Fruit fly (Drosophila melanogaster) whole organism, embryonic: ENCODE data around the gene CG10508.

Source experiments
- CG18476 ChIP-seq: fragments of 200-800 bp; sonication (Bioruptor generic); optimal IDR thresholded peaks from 2 replicates; lab custom pipeline; 2016; ENCODE audit warnings: missing biosample characterization, mild to moderate bottlenecking, missing genetic modification characterization
- br ChIP-seq: fragments of >200 bp; optimal IDR thresholded peaks from 2 replicates; lab custom pipeline; 2017
- chm ChIP-seq: fragments of 200-800 bp; sonication (Bioruptor generic); IDR thresholded peaks from 2 replicates; pipeline ENCODE4 v1.3.6; 2022; ENCODE audit warnings: missing biosample characterization, missing genetic modification characterization
- ci ChIP-seq: fragments of 200-800 bp; sonication (Bioruptor generic); IDR thresholded peaks from 3 replicates; pipeline ENCODE4 v1.3.6; 2022; ENCODE audit warnings: missing biosample characterization, missing genetic modification characterization
- en ChIP-seq: fragments of 200-800 bp; sonication (Bioruptor generic); optimal IDR thresholded peaks from 2 replicates; lab custom pipeline; 2016; ENCODE audit warnings: missing biosample characterization, missing genetic modification characterization
- sc ChIP-seq, 3 experiments: fragments of >200 bp in 2 of 3; fragments of 200-800 bp in 1 of 3; sonication (Bioruptor generic) in 1 of 3; optimal IDR thresholded peaks; 2 replicates in 2 of 3; 3 replicates in 1 of 3; lab custom pipeline; 2017; ENCODE audit warnings: mild to moderate bottlenecking in 1 of 3, missing biosample characterization in 1 of 3, missing genetic modification characterization in 1 of 3, missing genetic modification reagents in 1 of 3

DNA sequence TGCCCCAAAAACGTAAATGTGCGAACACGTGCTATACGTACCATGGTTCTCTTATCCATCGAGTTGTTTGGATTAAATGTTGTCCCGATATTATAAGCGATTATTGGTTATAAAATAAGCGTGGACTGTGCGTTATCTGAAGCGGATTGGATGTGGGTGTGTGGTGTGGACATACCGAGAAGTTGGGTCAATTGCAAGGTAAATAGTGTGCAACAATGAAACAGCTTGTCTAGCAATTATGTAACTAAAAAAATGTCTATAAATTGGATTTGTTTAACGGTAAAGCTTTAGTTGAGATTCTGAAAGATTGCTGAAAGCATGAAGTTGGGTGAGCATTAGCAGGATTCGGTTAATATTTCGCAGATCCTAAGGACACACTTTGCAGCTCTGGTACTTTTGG is 47.7 kb downstream of the CG10508 start, which contains the start of gene CG43218:
- no peak for TF ChIP-seq sc (optimal IDR thresholded peaks at IDR 0.05; lab: Kevin White, UChicago)
- TF ChIP-seq sc (GFP tag; optimal IDR thresholded peaks at IDR 0.05; lab: Kevin White, UChicago) = no peak
- no peak for TF ChIP-seq br (lab: Kevin White, UChicago)
- no peak for TF ChIP-seq ci
- TF ChIP-seq CG18476 = no peak
- TF ChIP-seq en (GFP tag; lab: Kevin White, UChicago) = no peak
- TF ChIP-seq chm (GFP tag; lab: Robert Waterston, UW) = no peak
